Worm (Caenorhabditis elegans): Measurements from ENCODE around the gene osm-11.

osm-11 gene

ce11 chrX:17419813-17420584 is 1.4 kb downstream of the osm-11 start:
- TF ChIP-seq lin-26 (GFP tag; IDR thresholded peaks at IDR 0.05): peak; percentile 57; the same call in 1 of the 2 replicates
- no peak for TF ChIP-seq hlh-12 (tag; optimal IDR thresholded peaks at IDR 0.05)
- no peak for TF ChIP-seq unc-130 (GFP tag; optimal IDR thresholded peaks at IDR 0.05)
- TF ChIP-seq C17E4.6 (GFP tag; IDR thresholded peaks at IDR 0.05): no peak
- no peak for TF ChIP-seq F23B12.7 (tag; optimal IDR thresholded peaks at IDR 0.05; ENCODE audit: insufficient read depth)
- no peak for TF ChIP-seq zim-3 (tag; optimal IDR thresholded peaks at IDR 0.05)
- TF ChIP-seq chd-7 (tag; optimal IDR thresholded peaks at IDR 0.05): peak; percentile 38
- TF ChIP-seq athp-1 (tag; optimal IDR thresholded peaks at IDR 0.05): no peak
- no peak for TF ChIP-seq F10E7.11 (tag; optimal IDR thresholded peaks at IDR 0.05)
- 0 out of 2 replicates have a peak, but pooled peaks have one; percentile 14 for TF ChIP-seq ceh-40 (GFP tag; IDR thresholded peaks at IDR 0.05)
- TF ChIP-seq dpl-1 (GFP tag; optimal IDR thresholded peaks at IDR 0.05): no peak
- TF ChIP-seq somi-1 (GFP tag; optimal IDR thresholded peaks at IDR 0.05): peak; percentile 11
- TF ChIP-seq ekl-4 (GFP tag; IDR thresholded peaks at IDR 0.05): 0 out of 2 replicates have a peak, but pooled peaks have one; percentile 7
- TF ChIP-seq pbrm-1 (GFP tag; IDR thresholded peaks at IDR 0.05): peak; percentile 34; the same call in 1 of the 2 replicates
- no peak for TF ChIP-seq let-607 (tag; optimal IDR thresholded peaks at IDR 0.05)
- TF ChIP-seq ztf-25 (GFP tag; IDR thresholded peaks at IDR 0.05): no peak
- no peak for TF ChIP-seq K12H6.12 (tag; optimal IDR thresholded peaks at IDR 0.05)
- TF ChIP-seq tlf-1 (GFP tag; optimal IDR thresholded peaks at IDR 0.05): no peak
- peak; percentile 70 for TF ChIP-seq ama-1 (optimal IDR thresholded peaks at IDR 0.05)
- no peak for TF ChIP-seq ama-1 (GFP tag; optimal IDR thresholded peaks at IDR 0.05)
- TF ChIP-seq mcd-1 (GFP tag; IDR thresholded peaks at IDR 0.05): 0 out of 2 replicates have a peak, but pooled peaks have one; percentile 3
- TF ChIP-seq lin-35 (GFP tag; optimal IDR thresholded peaks at IDR 0.05): peak in 1 of 3 experiments; percentile 18
- no peak for TF ChIP-seq mxl-1 (tag; optimal IDR thresholded peaks at IDR 0.05)
- no peak for TF ChIP-seq rcor-1 (GFP tag; IDR thresholded peaks at IDR 0.05)
- TF ChIP-seq fkh-3 (tag; optimal IDR thresholded peaks at IDR 0.05): no peak
- TF ChIP-seq attf-5 (GFP tag; optimal IDR thresholded peaks at IDR 0.05): no peak
- no peak for TF ChIP-seq xnd-1 (tag; optimal IDR thresholded peaks at IDR 0.05)
- TF ChIP-seq ztf-18 (tag; optimal IDR thresholded peaks at IDR 0.05): no peak
- TF ChIP-seq gei-17 (GFP tag; optimal IDR thresholded peaks at IDR 0.05): peak; percentile 49
- TF ChIP-seq Y53G8AR.9 (GFP tag; conservative IDR thresholded peaks at IDR 0.05): 0 out of 2 replicates have a peak, but pooled peaks have one; percentile 16
- TF ChIP-seq lin-40 (tag; optimal IDR thresholded peaks at IDR 0.05): peak; percentile 47
- TF ChIP-seq nfyb-1 (GFP tag; IDR thresholded peaks at IDR 0.05): no peak
- peak; percentile 28 for TF ChIP-seq ZK185.1 (tag; optimal IDR thresholded peaks at IDR 0.05; ENCODE audit: poor library complexity, severe bottlenecking)
- peak; percentile 26 for TF ChIP-seq nhr-27 (tag; optimal IDR thresholded peaks at IDR 0.05)
- TF ChIP-seq Y56A3A.18 (GFP tag; IDR thresholded peaks at IDR 0.05): 0 out of 2 replicates have a peak, but pooled peaks have one; percentile 7
- TF ChIP-seq ztf-26 (tag; optimal IDR thresholded peaks at IDR 0.05): peak; percentile 68
- no peak for TF ChIP-seq snpc-1.3 (tag; optimal IDR thresholded peaks at IDR 0.05; ENCODE audit: insufficient read depth)

- TF ChIP-seq dox-1 (GFP tag; IDR thresholded peaks at IDR 0.05) (no peak), ceh-58 (GFP tag; IDR thresholded peaks at IDR 0.05) (no peak), rcor-1 (GFP tag; IDR thresholded peaks at IDR 0.05) (no peak), lsy-27 (tag; optimal IDR thresholded peaks at IDR 0.05; ENCODE audit: borderline replicate concordance, insufficient read depth) (no peak), ztf-25 (GFP tag; IDR thresholded peaks at IDR 0.05) (no peak), dpl-1 (GFP tag; optimal IDR thresholded peaks at IDR 0.05) (no peak), lin-54 (GFP tag; optimal IDR thresholded peaks at IDR 0.05) (no peak), Y67H2A.10 (GFP tag; conservative IDR thresholded peaks at IDR 0.05) (no peak), nhr-90 (tag; optimal IDR thresholded peaks at IDR 0.05) (no peak)
Observed at ce11 chrX:17417505-17418004, 3.8 kb downstream of the osm-11 start.
